Worm (Caenorhabditis elegans): ENCODE results near the gene Y53F4B.5.
"Not testable (repeated sequence)": the region's sequence is repeated elsewhere in the genome, so short reads cannot be mapped to it uniquely, and the experiment has no call there.

Y53F4B.5 gene

ce11 chrII:14988171-14988570, 4.4 kb upstream of the Y53F4B.5 start, which contains the start of gene Y53F4B.43:
TSS of gene Y53F4B.43 (plus strand) at chrII:14988471.
- TF ChIP-seq egl-27 (tag; optimal IDR thresholded peaks at IDR 0.05); ztf-1 (GFP tag; conservative IDR thresholded peaks at IDR 0.05); lin-39 (tag; optimal IDR thresholded peaks at IDR 0.05): not testable (repeated sequence)

- TF ChIP-seq F13H6.1 (tag; optimal IDR thresholded peaks at IDR 0.05): no peak
- no peak for TF ChIP-seq ztf-4 (tag; optimal IDR thresholded peaks at IDR 0.05)
- peak; percentile 74 for TF ChIP-seq gmeb-1 (tag; optimal IDR thresholded peaks at IDR 0.05)
- TF ChIP-seq fos-1 (tag; optimal IDR thresholded peaks at IDR 0.05): peak; percentile 7
- peak in 1 of 2 experiments; percentile 73 for TF ChIP-seq lsy-2 (tag; optimal IDR thresholded peaks at IDR 0.05)
- TF ChIP-seq unc-55 (GFP tag; optimal IDR thresholded peaks at IDR 0.05): peak; percentile 78
- no peak for TF ChIP-seq ztf-11 (tag; optimal IDR thresholded peaks at IDR 0.05)
- peak; percentile 39 for TF ChIP-seq lin-13 (GFP tag; optimal IDR thresholded peaks at IDR 0.05)
- no peak for TF ChIP-seq elt-3 (tag; optimal IDR thresholded peaks at IDR 0.05)
- peak; percentile 55 for TF ChIP-seq snpc-4 (tag; optimal IDR thresholded peaks at IDR 0.05)
- peak; percentile 71 for TF ChIP-seq C34F6.9 (tag; optimal IDR thresholded peaks at IDR 0.05)
- TF ChIP-seq crh-2 (tag; optimal IDR thresholded peaks at IDR 0.05): peak; percentile 27
- TF ChIP-seq lin-39 (tag; optimal IDR thresholded peaks at IDR 0.05): no peak
- no peak for TF ChIP-seq blmp-1 (tag; optimal IDR thresholded peaks at IDR 0.05; ENCODE audit: insufficient read depth)
- no peak for TF ChIP-seq nhr-237 (tag; optimal IDR thresholded peaks at IDR 0.05)
- TF ChIP-seq R02D3.7 (tag; optimal IDR thresholded peaks at IDR 0.05): no peak
- no peak for TF ChIP-seq nhr-12 (tag; optimal IDR thresholded peaks at IDR 0.05)
- no peak for TF ChIP-seq lin-11 (tag; optimal IDR thresholded peaks at IDR 0.05)
- TF ChIP-seq sma-3 (GFP tag; optimal IDR thresholded peaks at IDR 0.05): no peak
- no peak for TF ChIP-seq sma-9 (GFP tag; optimal IDR thresholded peaks at IDR 0.05)
- no peak for TF ChIP-seq sma-9 (tag; optimal IDR thresholded peaks at IDR 0.05)
- no peak for TF ChIP-seq ceh-82 (tag; optimal IDR thresholded peaks at IDR 0.05)
- no peak for TF ChIP-seq nhr-10 (tag; optimal IDR thresholded peaks at IDR 0.05)
- no peak for TF ChIP-seq nhr-23 (tag; optimal IDR thresholded peaks at IDR 0.05)
- no peak for TF ChIP-seq egl-27 (tag; optimal IDR thresholded peaks at IDR 0.05)
- no peak for TF ChIP-seq peb-1 (tag; optimal IDR thresholded peaks at IDR 0.05)
- no peak for TF ChIP-seq mab-5 (tag; optimal IDR thresholded peaks at IDR 0.05)
- TF ChIP-seq nhr-25 (tag; optimal IDR thresholded peaks at IDR 0.05): peak; percentile 1
Observed at ce11 chrII:14969320-14969950, 14.4 kb downstream of the Y53F4B.5 start, which contains the start of the genes pole-4, nsun-5 and metl-2. TSS of gene pole-4 (minus strand) at chrII:14969354. TSS of gene nsun-5 (plus strand) at chrII:14969617. TSS of gene metl-2 (plus strand) at chrII:14969900.

- TF ChIP-seq R02D3.7 (tag; optimal IDR thresholded peaks at IDR 0.05): no peak
- TF ChIP-seq fos-1 (tag; optimal IDR thresholded peaks at IDR 0.05): no peak
Observed at ce11 chrII:14968275-14968674, 15.5 kb downstream of the Y53F4B.5 start.

- TF ChIP-seq F13H6.1 (tag; optimal IDR thresholded peaks at IDR 0.05) (peak; percentile 27), nhr-11 (tag; optimal IDR thresholded peaks at IDR 0.05) (no peak)
Observed at ce11 chrII:14967084-14967483, 16.7 kb downstream of the Y53F4B.5 start.

ce11 chrII:14966420-14966819, 17.4 kb downstream of the Y53F4B.5 start:
- TF ChIP-seq lin-13 (GFP tag; optimal IDR thresholded peaks at IDR 0.05): no peak
- no peak for TF ChIP-seq sma-9 (GFP tag; optimal IDR thresholded peaks at IDR 0.05)
- TF ChIP-seq sma-9 (tag; optimal IDR thresholded peaks at IDR 0.05): no peak
- TF ChIP-seq nhr-10 (tag; optimal IDR thresholded peaks at IDR 0.05): no peak
- TF ChIP-seq gmeb-1 (tag; optimal IDR thresholded peaks at IDR 0.05): no peak
- no peak for TF ChIP-seq F13H6.1 (tag; optimal IDR thresholded peaks at IDR 0.05)
- no peak for TF ChIP-seq dmd-4 (tag; optimal IDR thresholded peaks at IDR 0.05)
- TF ChIP-seq ztf-1 (GFP tag; conservative IDR thresholded peaks at IDR 0.05): no peak
- TF ChIP-seq ZK546.5 (tag; optimal IDR thresholded peaks at IDR 0.05): no peak
- no peak for TF ChIP-seq nhr-21 (tag; optimal IDR thresholded peaks at IDR 0.05)
- TF ChIP-seq aly-2 (tag; optimal IDR thresholded peaks at IDR 0.05): no peak

All from whole organism, L2 larva.